Worm (Caenorhabditis elegans): ENCODE measurements around the gene C18A3.11.

C18A3.11 gene

ce11 chrII:5734883-5735282 lies 4.0 kb downstream of the C18A3.11 start:
- TF ChIP-seq repo-1 (tag; optimal IDR thresholded peaks at IDR 0.05) (no peak), ztf-3 (GFP tag; optimal IDR thresholded peaks at IDR 0.05) (no peak)

- TF ChIP-seq dpff-1 (tag; optimal IDR thresholded peaks at IDR 0.05), result no peak
- no peak for TF ChIP-seq fkh-3 (tag; optimal IDR thresholded peaks at IDR 0.05)
- no peak for TF ChIP-seq tlf-1 (GFP tag; optimal IDR thresholded peaks at IDR 0.05)
- no peak for TF ChIP-seq F52B5.7 (tag; optimal IDR thresholded peaks at IDR 0.05)
- no peak for TF ChIP-seq B0261.1 (tag; optimal IDR thresholded peaks at IDR 0.05)
- no peak for TF ChIP-seq C06A6.2 (GFP tag; conservative IDR thresholded peaks at IDR 0.05)
- no peak for TF ChIP-seq lag-1 (GFP tag; IDR thresholded peaks at IDR 0.05)
- TF ChIP-seq lin-35 (GFP tag; optimal IDR thresholded peaks at IDR 0.05), result no peak
- no peak for TF ChIP-seq sdz-38 (tag; optimal IDR thresholded peaks at IDR 0.05)
- TF ChIP-seq nhr-90 (tag; optimal IDR thresholded peaks at IDR 0.05), result no peak
Measured at ce11 chrII:5735744-5736143, 4.9 kb downstream of the C18A3.11 start.

- TF ChIP-seq ekl-4 (GFP tag; IDR thresholded peaks at IDR 0.05), result no peak
- no peak for TF ChIP-seq madf-3 (GFP tag; IDR thresholded peaks at IDR 0.05)
- no peak for TF ChIP-seq cebp-1 (GFP tag; IDR thresholded peaks at IDR 0.05)
- TF ChIP-seq cebp-1 (tag; optimal IDR thresholded peaks at IDR 0.05), result no peak
- TF ChIP-seq ceh-100 (GFP tag; IDR thresholded peaks at IDR 0.05), result no peak
- TF ChIP-seq let-607 (tag; optimal IDR thresholded peaks at IDR 0.05), result no peak
- TF ChIP-seq Y56A3A.18 (GFP tag; IDR thresholded peaks at IDR 0.05), result no peak
- TF ChIP-seq F57A8.1 (GFP tag; optimal IDR thresholded peaks at IDR 0.05), result no peak
- TF ChIP-seq tbp1 (GFP tag; optimal IDR thresholded peaks at IDR 0.05), result no peak
- TF ChIP-seq snpc-1.1 (tag; optimal IDR thresholded peaks at IDR 0.05; ENCODE audit: insufficient read depth), result no peak
- TF ChIP-seq F49E8.2 (tag; optimal IDR thresholded peaks at IDR 0.05; ENCODE audit: insufficient read depth), result no peak
- TF ChIP-seq tbx-9 (tag; optimal IDR thresholded peaks at IDR 0.05; ENCODE audit: borderline replicate concordance), result no peak
- TF ChIP-seq ztf-3 (GFP tag; optimal IDR thresholded peaks at IDR 0.05), result no peak
- no peak for TF ChIP-seq madf-10 (tag; optimal IDR thresholded peaks at IDR 0.05)
- TF ChIP-seq nhr-80 (tag; optimal IDR thresholded peaks at IDR 0.05), result no peak
- no peak for TF ChIP-seq ceh-91 (GFP tag; IDR thresholded peaks at IDR 0.05)
- no peak for TF ChIP-seq aptf-2 (GFP tag; conservative IDR thresholded peaks at IDR 0.05)
- TF ChIP-seq mel-28 (tag; optimal IDR thresholded peaks at IDR 0.05; ENCODE audit: borderline replicate concordance), result no peak
- no peak for TF ChIP-seq let-526 (GFP tag; IDR thresholded peaks at IDR 0.05)
- TF ChIP-seq attf-6 (GFP tag; IDR thresholded peaks at IDR 0.05), result no peak
- TF ChIP-seq egl-18 (GFP tag; IDR thresholded peaks at IDR 0.05), result no peak
Measured at ce11 chrII:5736599-5736998, 5.8 kb downstream of the C18A3.11 start.

ce11 chrII:5738795-5739194 lies 8.0 kb downstream of the C18A3.11 start, which contains the start of gene hlh-14:
hlh-14 (minus strand) TSS chrII:5738895.
- TF ChIP-seq die-1 (tag; optimal IDR thresholded peaks at IDR 0.05) (no peak), nhr-27 (tag; optimal IDR thresholded peaks at IDR 0.05) (no peak), ceh-91 (GFP tag; IDR thresholded peaks at IDR 0.05) (no peak), aptf-2 (GFP tag; conservative IDR thresholded peaks at IDR 0.05) (no peak), F22D6.2 (tag; optimal IDR thresholded peaks at IDR 0.05) (no peak)
